Fruit fly (Drosophila melanogaster): ENCODE results near the gene CG8838.

DNA sequence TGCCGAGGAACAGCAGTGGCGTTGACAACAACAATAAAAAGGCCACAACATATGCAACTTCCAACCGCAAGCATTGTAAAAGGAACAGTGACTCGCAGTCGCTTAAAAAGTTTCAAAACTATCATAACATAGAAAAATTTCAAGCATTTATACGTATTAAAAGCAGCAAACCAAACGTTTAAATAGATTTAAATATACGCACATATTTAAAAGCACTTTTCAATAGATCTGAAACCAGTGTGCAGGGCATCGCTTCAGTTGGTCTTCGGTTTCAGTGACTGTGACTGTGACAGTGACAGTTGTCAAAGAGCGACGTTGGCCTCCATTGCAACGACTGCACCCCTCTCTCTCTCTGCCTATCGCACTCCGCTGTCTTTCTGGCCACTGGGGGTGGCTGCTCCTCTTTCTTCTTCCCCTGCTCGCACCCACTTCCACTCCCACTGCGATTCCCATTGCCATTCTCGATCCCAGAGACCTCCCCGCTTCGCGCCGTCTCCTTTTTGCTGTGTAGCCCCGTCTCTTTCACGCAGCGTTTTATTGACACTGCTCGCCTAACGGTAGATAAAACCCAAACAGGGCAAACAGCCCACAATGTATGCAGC is 9.2 kb upstream of the CG8838 start:
- TF ChIP-seq ovo (GFP tag; optimal IDR thresholded peaks at IDR 0.05) (peak; percentile 72), pad (GFP tag; optimal IDR thresholded peaks at IDR 0.05) (peak; percentile 11), Crg-1 (GFP tag; optimal IDR thresholded peaks at IDR 0.05) (no peak), cic (GFP tag; optimal IDR thresholded peaks at IDR 0.05) (no peak), Clk (GFP tag; optimal IDR thresholded peaks at IDR 0.05) (no peak), CG11617 (GFP tag; optimal IDR thresholded peaks at IDR 0.05) (peak; percentile 45), CG12768 (GFP tag; optimal IDR thresholded peaks at IDR 0.05) (peak; percentile 65), cnc (optimal IDR thresholded peaks at IDR 0.05) (no peak), CG1620 (GFP tag; optimal IDR thresholded peaks at IDR 0.05) (no peak), kay (GFP tag; ENCODE audit: borderline replicate concordance) (peak; percentile 72), CG7101 (tag; optimal IDR thresholded peaks at IDR 0.05) (peak; percentile 77), CG5204 (GFP tag; optimal IDR thresholded peaks at IDR 0.05) (peak; percentile 76), bab1 (GFP tag; optimal IDR thresholded peaks at IDR 0.05) (no peak)

All from whole organism, adult.